Fruit fly (Drosophila melanogaster): ENCODE results near the gene GstD9.

Gene GstD9

dm6 chr3R:12369135-12369792 lies 1.9 kb upstream of the GstD9 start, which contains the start of gene GstD1 (continued):
- TF ChIP-seq HLHmδ (GFP tag; optimal IDR thresholded peaks at IDR 0.05) = no peak
- TF ChIP-seq Atf3 (GFP tag; optimal IDR thresholded peaks at IDR 0.05) = no peak
- peak; percentile 35 for TF ChIP-seq CG9437 (GFP tag; optimal IDR thresholded peaks at IDR 0.05)
- TF ChIP-seq CG11723 (GFP tag; optimal IDR thresholded peaks at IDR 0.05) = no peak
- TF ChIP-seq da (GFP tag; optimal IDR thresholded peaks at IDR 0.05) = no peak
- 0 out of 3 replicates have a peak, but pooled peaks have one; percentile 27 for TF ChIP-seq CG6791 (GFP tag; IDR thresholded peaks at IDR 0.05; ENCODE audit: partially characterized antibody)
- TF ChIP-seq CG3838 (GFP tag; optimal IDR thresholded peaks at IDR 0.05) = no peak
- no peak; the same call in 1 of the 2 replicates for TF ChIP-seq ssp (GFP tag; IDR thresholded peaks at IDR 0.05)
- no peak for TF ChIP-seq unpg (GFP tag; optimal IDR thresholded peaks at IDR 0.05)
- no peak for TF ChIP-seq oc (tag; optimal IDR thresholded peaks at IDR 0.05)
- no peak for TF ChIP-seq Gug (GFP tag; IDR thresholded peaks at IDR 0.05)
- TF ChIP-seq z (GFP tag; IDR thresholded peaks at IDR 0.05) = no peak
- TF ChIP-seq Ets65A (GFP tag) = no peak
- TF ChIP-seq Abd-B (GFP tag; optimal IDR thresholded peaks at IDR 0.05) = peak; percentile 21
- no peak for TF ChIP-seq eyg (GFP tag; optimal IDR thresholded peaks at IDR 0.05)
- TF ChIP-seq pfk (GFP tag; optimal IDR thresholded peaks at IDR 0.05) = peak; percentile 17
- TF ChIP-seq HmgZ (tag; optimal IDR thresholded peaks at IDR 0.05) = peak; percentile 56
- peak in 1 of 3 experiments; percentile 21 for TF ChIP-seq Stat92E (GFP tag; optimal IDR thresholded peaks at IDR 0.05)
- no peak for TF ChIP-seq danr (GFP tag; IDR thresholded peaks at IDR 0.05)
- no peak for TF ChIP-seq Camta (GFP tag; optimal IDR thresholded peaks at IDR 0.05)
- no peak for TF ChIP-seq CG10565 (GFP tag; optimal IDR thresholded peaks at IDR 0.05)
- TF ChIP-seq CG13287 (GFP tag; IDR thresholded peaks at IDR 0.05; ENCODE audit: partially characterized antibody) = peak; percentile 39; the same call in 1 of the 2 replicates
- no peak for TF ChIP-seq abd-A (tag; optimal IDR thresholded peaks at IDR 0.05)
- no peak for TF ChIP-seq CG1602 (GFP tag; optimal IDR thresholded peaks at IDR 0.05)
- 0 out of 2 replicates have a peak, but pooled peaks have one; percentile 4 for TF ChIP-seq H2.0 (GFP tag; IDR thresholded peaks at IDR 0.05)
- TF ChIP-seq nerfin-1 (tag; optimal IDR thresholded peaks at IDR 0.05) = no peak
- TF ChIP-seq wor (GFP tag; IDR thresholded peaks at IDR 0.05) = no peak
- peak; percentile 21 for TF ChIP-seq ewg (GFP tag; optimal IDR thresholded peaks at IDR 0.05)
- no peak for TF ChIP-seq CG2889 (GFP tag; IDR thresholded peaks at IDR 0.05)
- no peak for TF ChIP-seq CrebB (tag; optimal IDR thresholded peaks at IDR 0.05)
- peak; percentile 20 for TF ChIP-seq tin (GFP tag; optimal IDR thresholded peaks at IDR 0.05)
- TF ChIP-seq shn (GFP tag; optimal IDR thresholded peaks at IDR 0.05) = peak; percentile 44
- no peak; the same call in 1 of the 2 replicates for TF ChIP-seq wdn (GFP tag; IDR thresholded peaks at IDR 0.05)
- no peak for TF ChIP-seq croc (GFP tag; conservative IDR thresholded peaks at IDR 0.05)
- peak; percentile 7 for TF ChIP-seq CG18476 (GFP tag; optimal IDR thresholded peaks at IDR 0.05)
- peak; percentile 54 for TF ChIP-seq CG30403 (GFP tag; optimal IDR thresholded peaks at IDR 0.05)
- peak; percentile 5 for TF ChIP-seq trem (tag; optimal IDR thresholded peaks at IDR 0.05)
- TF ChIP-seq Usf (GFP tag; optimal IDR thresholded peaks at IDR 0.05) = peak; percentile 14
- TF ChIP-seq CG11560 (tag; IDR thresholded peaks at IDR 0.05) = no peak
- TF ChIP-seq Eip74EF (GFP tag; optimal IDR thresholded peaks at IDR 0.05) = peak in 1 of 2 experiments; percentile 9
- no peak for TF ChIP-seq vfl (GFP tag; optimal IDR thresholded peaks at IDR 0.05)
- peak; percentile 89 for TF ChIP-seq CG10543 (GFP tag; optimal IDR thresholded peaks at IDR 0.05)
- TF ChIP-seq tio (GFP tag; optimal IDR thresholded peaks at IDR 0.05) = peak; percentile 0
- peak; percentile 40; the same call in 1 of the 2 replicates for TF ChIP-seq CG32532 (GFP tag; IDR thresholded peaks at IDR 0.05)
- TF ChIP-seq CG12219 (GFP tag; optimal IDR thresholded peaks at IDR 0.05) = no peak
- peak; percentile 49 for TF ChIP-seq BtbVII (GFP tag; optimal IDR thresholded peaks at IDR 0.05)
- TF ChIP-seq tgo (GFP tag; IDR thresholded peaks at IDR 0.05) = no peak; the same call in 2 of the 3 replicates
- TF ChIP-seq CG31388 (GFP tag; optimal IDR thresholded peaks at IDR 0.05) = no peak
- TF ChIP-seq Opbp (GFP tag; IDR thresholded peaks at IDR 0.05; ENCODE audit: partially characterized antibody) = peak; percentile 35; the same call in 2 of the 3 replicates
